Worm (Caenorhabditis elegans) whole organism, L4/young adult: ENCODE data around the gene F59B2.3.
A peak's percentile ranks its signal among the peaks of the same experiment; 100 is the strongest.

Experiments
- W03F9.2 ChIP-seq: fragments of 150-350 bp; optimal IDR thresholded peaks from 2 replicates; lab custom pipeline; 2014; ENCODE audit warnings: missing biosample characterization, missing genetic modification characterization
- dao-5 ChIP-seq: sonication (generic microtip); optimal IDR thresholded peaks from 2 replicates; lab custom pipeline; 2016; ENCODE audit warnings: missing genotype, missing genetic modification characterization, moderate library complexity, missing compliant biosample characterization
- him-1 ChIP-seq: sonication (generic microtip); optimal IDR thresholded peaks from 2 replicates; lab custom pipeline; 2016; ENCODE audit warnings: missing genotype, missing genetic modification reagents, missing genetic modification characterization, missing compliant biosample characterization

- TF ChIP-seq him-1 = no peak
- no peak for TF ChIP-seq dao-5 (tag; lab: Kevin White, UChicago)
- peak; percentile 33 for TF ChIP-seq W03F9.2 (tag; lab: Kevin White, UChicago)
Observed at ce11 chrIII:8986872-8987271, 12.7 kb downstream of the F59B2.3 start.
